Worm (Caenorhabditis elegans): ENCODE data around the gene lips-13.

ce11 chrII:1114133-1114532 is 3.7 kb downstream of the lips-13 start, which contains the start of gene lips-12:
- TF ChIP-seq dpl-1 (GFP tag; optimal IDR thresholded peaks at IDR 0.05): no peak
- TF ChIP-seq nhr-237 (tag; optimal IDR thresholded peaks at IDR 0.05): no peak

All from whole organism, L4 larva.